Worm (Caenorhabditis elegans): Measurements from ENCODE around the gene C03B1.5.

Gene C03B1.5

ce11 chrX:6350016-6350415 lies 5.4 kb upstream of the C03B1.5 start, which contains the start of gene C03B1.6:
Gene C03B1.6 (plus strand): TSS chrX:6350316.
- TF ChIP-seq lsy-2 (tag; optimal IDR thresholded peaks at IDR 0.05) (no peak), nhr-77 (tag; optimal IDR thresholded peaks at IDR 0.05) (no peak), zfp-3 (GFP tag; conservative IDR thresholded peaks at IDR 0.05) (no peak), mdt-29 (GFP tag; IDR thresholded peaks at IDR 0.05) (no peak)

DNA sequence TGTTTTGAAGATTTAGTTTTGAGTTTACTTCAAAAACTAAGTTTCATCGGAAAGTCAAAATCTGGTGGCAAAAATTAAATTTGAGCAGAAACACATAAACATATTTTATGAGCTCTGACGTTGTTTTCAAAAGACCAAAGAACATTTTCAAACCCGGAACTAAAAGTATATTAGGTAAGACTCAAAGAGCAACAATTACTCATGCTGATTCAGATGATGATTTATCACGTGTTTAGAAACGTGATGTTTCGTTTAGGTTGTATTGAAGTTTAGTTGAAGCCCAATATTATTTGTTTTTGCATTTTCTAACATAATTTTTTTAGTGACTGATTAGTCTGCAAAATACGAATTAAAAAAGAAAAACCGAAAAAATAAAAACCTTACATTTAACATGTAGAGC lies 1.6 kb upstream of the C03B1.5 start:
- TF ChIP-seq unc-130 (GFP tag; optimal IDR thresholded peaks at IDR 0.05) = no peak
- peak in 1 of 2 experiments; percentile 25 for TF ChIP-seq unc-62 (GFP tag; optimal IDR thresholded peaks at IDR 0.05 in 1 of 2)
- TF ChIP-seq unc-62 (tag; optimal IDR thresholded peaks at IDR 0.05) = no peak

- TF ChIP-seq unc-62 (GFP tag; optimal IDR thresholded peaks at IDR 0.05 in 1 of 2) (peak in 1 of 2 experiments; percentile 25), unc-62 (tag; optimal IDR thresholded peaks at IDR 0.05) (no peak), dmd-8 (GFP tag; IDR thresholded peaks at IDR 0.05) (no peak)
Measured at ce11 chrX:6357772-6358171, 2.4 kb downstream of the C03B1.5 start, which contains the start of gene C03B1.10. Gene C03B1.10 (minus strand): TSS chrX:6357872.

- TF ChIP-seq aha-1 (tag) = peak; percentile 97
- TF ChIP-seq zip-11 (GFP tag; IDR thresholded peaks at IDR 0.05) = no peak
Measured at ce11 chrX:6360077-6360476, 4.7 kb downstream of the C03B1.5 start.

DNA sequence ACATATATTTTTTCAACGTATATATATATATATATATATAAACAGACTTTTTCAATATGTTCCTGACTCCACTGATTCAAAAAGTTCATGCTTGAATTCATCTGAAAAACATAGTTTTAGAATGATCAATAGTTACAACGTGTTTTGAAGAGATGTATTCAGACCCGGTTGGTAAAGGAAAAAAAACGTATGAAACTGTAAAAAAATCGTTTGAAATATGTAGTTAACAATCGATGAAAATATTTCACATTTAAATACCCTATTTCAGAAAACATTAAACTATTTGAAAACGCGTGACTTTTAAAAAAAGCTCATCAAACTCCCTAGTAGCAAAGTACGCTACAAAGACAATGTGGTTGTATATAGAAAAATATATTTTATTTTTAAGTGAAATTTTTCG lies 5.3 kb downstream of the C03B1.5 start, which contains the start of gene C03B1.14:
C03B1.14 (minus strand) TSS at position 101 of the 400 bp plus-strand sequence.
- TF ChIP-seq ces-1 (GFP tag; optimal IDR thresholded peaks at IDR 0.05) (no peak), madf-9 (GFP tag; conservative IDR thresholded peaks at IDR 0.05) (no peak), lin-38 (GFP tag; IDR thresholded peaks at IDR 0.05) (no peak), ceh-32 (tag; optimal IDR thresholded peaks at IDR 0.05; ENCODE audit: poor library complexity) (no peak), mdl-1 (tag; optimal IDR thresholded peaks at IDR 0.05) (no peak), hmg-1.1 (GFP tag; IDR thresholded peaks at IDR 0.05) (no peak), nhr-237 (tag; optimal IDR thresholded peaks at IDR 0.05) (no peak)

DNA sequence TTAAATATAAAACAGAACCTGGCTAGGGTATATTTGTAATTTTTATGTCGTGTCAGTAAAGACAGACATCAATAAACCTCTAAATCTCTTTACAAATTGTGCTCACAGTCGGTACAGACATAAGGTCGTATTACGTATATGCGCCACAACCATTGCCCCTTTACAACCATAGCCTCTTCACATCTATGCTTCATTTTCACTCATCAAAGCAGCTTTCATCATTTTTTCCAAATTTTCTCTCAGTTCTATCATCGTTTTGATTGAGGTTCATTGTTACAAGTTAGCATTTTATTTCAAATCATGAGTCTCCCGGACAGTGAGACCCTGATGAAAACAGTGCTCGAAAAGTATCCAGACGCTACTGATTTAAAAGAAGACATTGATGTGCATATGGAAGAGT lies 8.8 kb downstream of the C03B1.5 start, which contains the start of gene C03B1.4:
C03B1.4 (plus strand) TSS at position 301 of the 400 bp plus-strand sequence.
- TF ChIP-seq mxl-3 (GFP tag; optimal IDR thresholded peaks at IDR 0.05) = no peak
- no peak for TF ChIP-seq ztf-7 (tag; optimal IDR thresholded peaks at IDR 0.05)
- no peak for TF ChIP-seq lin-13 (GFP tag; optimal IDR thresholded peaks at IDR 0.05)
- TF ChIP-seq ZK337.2 (GFP tag; IDR thresholded peaks at IDR 0.05) = no peak
- TF ChIP-seq dve-1 (tag; optimal IDR thresholded peaks at IDR 0.05; ENCODE audit: insufficient read depth) = no peak
- no peak for TF ChIP-seq lsy-2 (tag; optimal IDR thresholded peaks at IDR 0.05)
- no peak for TF ChIP-seq fkh-10 (GFP tag; optimal IDR thresholded peaks at IDR 0.05)
- TF ChIP-seq lin-29 (GFP tag; IDR thresholded peaks at IDR 0.05) = no peak
- no peak for TF ChIP-seq aly-2 (tag; optimal IDR thresholded peaks at IDR 0.05)
- TF ChIP-seq mes-2 (tag; optimal IDR thresholded peaks at IDR 0.05; ENCODE audit: poor library complexity, severe bottlenecking) = no peak
- TF ChIP-seq ceh-20 (GFP tag; IDR thresholded peaks at IDR 0.05) = no peak
- no peak for TF ChIP-seq nhr-76 (tag; optimal IDR thresholded peaks at IDR 0.05)
- TF ChIP-seq T20F7.1 (GFP tag; optimal IDR thresholded peaks at IDR 0.05) = no peak
- TF ChIP-seq lir-3 (tag; optimal IDR thresholded peaks at IDR 0.05) = no peak
- TF ChIP-seq lim-7 (GFP tag; IDR thresholded peaks at IDR 0.05) = no peak

DNA sequence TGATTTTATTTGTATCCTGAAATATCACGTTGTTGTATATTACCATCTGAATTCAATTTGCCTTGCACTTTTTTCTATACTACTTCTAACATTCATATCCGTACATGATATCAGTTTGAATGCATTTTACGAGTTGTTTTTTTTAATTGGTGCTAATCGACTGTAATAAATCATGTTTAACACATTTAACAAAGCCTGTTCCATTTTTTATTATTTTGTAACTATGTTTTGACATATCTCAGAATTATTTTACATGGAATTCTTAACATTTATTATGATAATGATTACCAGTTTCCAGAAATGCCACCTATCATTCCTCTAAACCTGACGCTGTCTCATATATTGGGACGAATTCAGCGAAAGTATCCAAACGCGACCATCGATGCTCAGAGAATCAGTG lies 10.3 kb downstream of the C03B1.5 start, which contains the start of gene C03B1.3:
C03B1.3 (plus strand) TSS at position 301 of the 400 bp plus-strand sequence.
- no peak for TF ChIP-seq mdt-29 (GFP tag; IDR thresholded peaks at IDR 0.05)
- TF ChIP-seq jun-1 (tag; optimal IDR thresholded peaks at IDR 0.05) = no peak
- no peak for TF ChIP-seq hlh-11 (tag; optimal IDR thresholded peaks at IDR 0.05)
- TF ChIP-seq lin-39 (tag; optimal IDR thresholded peaks at IDR 0.05) = no peak
